Worm (Caenorhabditis elegans): Measurements from ENCODE around the gene F53C3.7.

Gene F53C3.7

ce11 chrII:3897758-3898494 lies 3.1 kb downstream of the F53C3.7 start, which contains the start of gene F53C3.6:
Gene F53C3.6, plus strand, starts transcription at chrII:3898142.
- TF ChIP-seq ceh-13 (GFP tag; optimal IDR thresholded peaks at IDR 0.05) (no peak), F13C5.2 (tag; optimal IDR thresholded peaks at IDR 0.05) (no peak), flt-1 (GFP tag; IDR thresholded peaks at IDR 0.05) (no peak), hmbx-1 (tag; optimal IDR thresholded peaks at IDR 0.05) (no peak), ceh-36 (tag; optimal IDR thresholded peaks at IDR 0.05) (no peak), ets-7 (tag; optimal IDR thresholded peaks at IDR 0.05) (no peak), sea-1 (GFP tag; conservative IDR thresholded peaks at IDR 0.05) (no peak), hmg-4 (GFP tag; optimal IDR thresholded peaks at IDR 0.05) (no peak), ama-1 (optimal IDR thresholded peaks at IDR 0.05) (no peak), aly-1 (tag; optimal IDR thresholded peaks at IDR 0.05) (no peak), tra-4 (tag; optimal IDR thresholded peaks at IDR 0.05) (no peak), tbx-11 (GFP tag; IDR thresholded peaks at IDR 0.05) (no peak), tbx-37 (GFP tag; conservative IDR thresholded peaks at IDR 0.05) (no peak), scrt-1 (GFP tag; IDR thresholded peaks at IDR 0.05) (no peak), B0310.2 (tag; optimal IDR thresholded peaks at IDR 0.05) (no peak), pes-1 (GFP tag; IDR thresholded peaks at IDR 0.05) (no peak), hnd-1 (tag; optimal IDR thresholded peaks at IDR 0.05) (no peak)

- TF ChIP-seq tbx-37 (GFP tag; conservative IDR thresholded peaks at IDR 0.05): no peak
- TF ChIP-seq hmbx-1 (tag; optimal IDR thresholded peaks at IDR 0.05): no peak
- TF ChIP-seq aly-1 (tag; optimal IDR thresholded peaks at IDR 0.05): no peak
- TF ChIP-seq hmg-4 (GFP tag; optimal IDR thresholded peaks at IDR 0.05): no peak
- TF ChIP-seq ceh-36 (tag; optimal IDR thresholded peaks at IDR 0.05): no peak
- TF ChIP-seq sea-1 (GFP tag; conservative IDR thresholded peaks at IDR 0.05): no peak
- no peak for TF ChIP-seq B0310.2 (tag; optimal IDR thresholded peaks at IDR 0.05)
- no peak for TF ChIP-seq F13C5.2 (tag; optimal IDR thresholded peaks at IDR 0.05)
- TF ChIP-seq pes-1 (GFP tag; IDR thresholded peaks at IDR 0.05): no peak
- TF ChIP-seq hnd-1 (tag; optimal IDR thresholded peaks at IDR 0.05): no peak
- TF ChIP-seq ceh-13 (GFP tag; optimal IDR thresholded peaks at IDR 0.05): no peak
- no peak for TF ChIP-seq ets-7 (tag; optimal IDR thresholded peaks at IDR 0.05)
- TF ChIP-seq flt-1 (GFP tag; IDR thresholded peaks at IDR 0.05): no peak
- no peak for TF ChIP-seq tra-4 (tag; optimal IDR thresholded peaks at IDR 0.05)
These were observed 6.3 kb downstream of the F53C3.7 start, which contains the start of gene F53C3.4 for ce11 chrII:3901108-3901507. Gene F53C3.4, plus strand, starts transcription at chrII:3901408.

- TF ChIP-seq flt-1 (GFP tag; IDR thresholded peaks at IDR 0.05): no peak
- TF ChIP-seq tbx-37 (GFP tag; conservative IDR thresholded peaks at IDR 0.05): no peak
- TF ChIP-seq hmbx-1 (tag; optimal IDR thresholded peaks at IDR 0.05): no peak
These were observed 7.9 kb downstream of the F53C3.7 start, which contains the start of gene F53C3.3 for ce11 chrII:3902798-3903197. Gene F53C3.3, plus strand, starts transcription at chrII:3902856.

- TF ChIP-seq ceh-13 (GFP tag; optimal IDR thresholded peaks at IDR 0.05) (no peak), hmbx-1 (tag; optimal IDR thresholded peaks at IDR 0.05) (no peak), ets-7 (tag; optimal IDR thresholded peaks at IDR 0.05) (no peak), B0310.2 (tag; optimal IDR thresholded peaks at IDR 0.05) (no peak), pes-1 (GFP tag; IDR thresholded peaks at IDR 0.05) (no peak), ceh-36 (tag; optimal IDR thresholded peaks at IDR 0.05) (no peak), sea-1 (GFP tag; conservative IDR thresholded peaks at IDR 0.05) (no peak), flt-1 (GFP tag; IDR thresholded peaks at IDR 0.05) (no peak), scrt-1 (GFP tag; IDR thresholded peaks at IDR 0.05) (no peak), tra-4 (tag; optimal IDR thresholded peaks at IDR 0.05) (no peak), F13C5.2 (tag; optimal IDR thresholded peaks at IDR 0.05) (no peak), aly-1 (tag; optimal IDR thresholded peaks at IDR 0.05) (no peak), hnd-1 (tag; optimal IDR thresholded peaks at IDR 0.05) (no peak)
These were observed 11.8 kb downstream of the F53C3.7 start, which contains the start of the genes F53C3.11 and fbxb-103 for ce11 chrII:3906615-3907190. Gene F53C3.11, minus strand, starts transcription at chrII:3906715. Gene fbxb-103, plus strand, starts transcription at chrII:3907140.

DNA sequence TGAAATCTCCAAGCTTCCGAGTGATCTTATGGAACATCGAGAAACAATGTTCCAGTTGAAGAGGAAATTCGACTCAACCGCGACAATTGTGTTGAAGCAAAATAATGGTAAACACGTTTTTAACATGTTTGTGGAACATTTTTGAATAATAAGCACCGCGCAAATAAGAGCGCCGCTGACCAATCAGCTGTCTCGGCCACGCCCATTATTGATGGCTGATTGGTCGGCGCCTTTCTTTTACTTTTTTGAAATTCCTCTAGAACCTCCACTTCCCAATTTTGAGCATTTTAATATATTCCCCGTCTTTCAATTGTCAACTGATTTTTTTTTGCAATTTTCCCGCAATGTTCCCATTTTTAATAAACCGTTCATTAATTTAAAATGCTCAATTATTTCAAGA lies 13.3 kb downstream of the F53C3.7 start:
- no peak for TF ChIP-seq hnd-1 (tag; optimal IDR thresholded peaks at IDR 0.05)
- no peak for TF ChIP-seq hmg-4 (GFP tag; optimal IDR thresholded peaks at IDR 0.05)
- no peak for TF ChIP-seq tra-4 (tag; optimal IDR thresholded peaks at IDR 0.05)
- no peak for TF ChIP-seq tbx-37 (GFP tag; conservative IDR thresholded peaks at IDR 0.05)
- no peak for TF ChIP-seq pes-1 (GFP tag; IDR thresholded peaks at IDR 0.05)
- no peak for TF ChIP-seq aly-1 (tag; optimal IDR thresholded peaks at IDR 0.05)
- no peak for TF ChIP-seq F13C5.2 (tag; optimal IDR thresholded peaks at IDR 0.05)

DNA sequence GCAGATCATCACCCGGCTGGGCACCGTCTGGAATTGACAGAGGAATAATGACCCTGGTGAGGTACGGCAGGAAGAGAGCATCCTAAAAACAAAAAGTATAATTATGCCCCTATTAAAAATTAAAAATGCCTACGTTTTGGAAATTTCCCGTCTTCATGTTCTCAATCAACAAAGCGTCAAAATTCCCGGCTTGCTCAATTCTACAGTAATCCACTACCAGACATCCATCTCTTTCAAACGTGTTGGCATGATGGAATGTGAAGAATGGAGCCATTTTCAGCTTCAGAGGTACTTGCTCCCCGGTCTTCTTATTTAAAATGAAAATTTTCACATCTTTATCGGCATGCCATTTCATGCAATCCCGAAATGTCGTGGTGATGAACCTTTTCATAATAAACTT lies 14.4 kb downstream of the F53C3.7 start:
- no peak for TF ChIP-seq ceh-36 (tag; optimal IDR thresholded peaks at IDR 0.05)

- TF ChIP-seq ama-1 (optimal IDR thresholded peaks at IDR 0.05) (no peak), scrt-1 (GFP tag; IDR thresholded peaks at IDR 0.05) (no peak)
These were observed 15.9 kb downstream of the F53C3.7 start, which contains the start of gene bcmo-2 for ce11 chrII:3910737-3911136. Gene bcmo-2, minus strand, starts transcription at chrII:3910837.

ce11 chrII:3911284-3911683 lies 16.4 kb downstream of the F53C3.7 start:
- TF ChIP-seq tbx-37 (GFP tag; conservative IDR thresholded peaks at IDR 0.05): no peak
- TF ChIP-seq hnd-1 (tag; optimal IDR thresholded peaks at IDR 0.05): no peak

Data from whole organism, early embryonic.